Fruit fly (Drosophila melanogaster) whole organism, prepupa: ENCODE measurements around the gene CG43184.

Experiments
- CG11902 ChIP-seq: fragments of 200-800 bp; sonication (Bioruptor generic); optimal IDR thresholded peaks from 3 replicates; lab custom pipeline; 2016; ENCODE audit warnings: missing biosample characterization, missing genetic modification characterization
- CG6854 ChIP-seq: fragments of 200-800 bp; sonication (Bioruptor generic); optimal IDR thresholded peaks from 2 replicates; lab custom pipeline; 2017; ENCODE audit warnings: missing biosample characterization, mild to moderate bottlenecking, missing genetic modification characterization
- Sox14 ChIP-seq: fragments of 200-800 bp; sonication (Bioruptor generic); optimal IDR thresholded peaks from 3 replicates; lab custom pipeline; 2016; ENCODE audit warnings: missing biosample characterization, missing genetic modification characterization

DNA sequence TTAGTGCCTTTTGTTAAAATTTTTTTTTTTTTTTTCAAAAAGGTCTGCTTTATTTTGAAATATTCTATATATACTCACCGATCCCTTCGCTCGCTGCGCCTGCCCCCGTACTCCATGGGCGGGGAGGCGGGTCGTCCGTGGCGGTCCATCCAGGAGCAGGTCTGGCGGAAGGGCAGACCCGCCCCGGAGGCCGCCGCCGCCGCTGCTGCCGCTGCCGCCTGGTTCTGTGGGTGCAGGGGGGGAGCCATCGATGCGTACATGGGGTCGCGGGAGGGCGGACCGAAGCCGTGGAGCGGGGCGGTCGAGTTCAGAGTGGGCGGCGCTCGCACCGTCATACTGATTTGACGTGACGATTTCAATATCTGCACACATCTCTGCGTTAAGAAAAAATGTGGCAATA lies 49.5 kb downstream of the CG43184 start:
- TF ChIP-seq CG11902 (GFP tag; lab: Kevin White, UChicago) (no peak), CG6854 (GFP tag; lab: Kevin White, UChicago) (no peak), Sox14 (GFP tag; lab: Kevin White, UChicago) (no peak)
